Fruit fly (Drosophila melanogaster) whole organism, embryonic: Measurements from ENCODE around the gene CG14082.
A peak's percentile ranks its signal among the peaks of the same experiment; 100 is the strongest.

ENCODE experiments used
- Bgb ChIP-seq: fragments of 200-800 bp; sonication (Bioruptor generic); IDR thresholded peaks from 2 replicates; pipeline ENCODE4 v1.3.6; 2022; ENCODE audit warnings: missing biosample characterization, missing genetic modification characterization; ENCODE audit not compliant: partially characterized antibody
- CG13123 ChIP-seq: fragments of 200-800 bp; sonication (Bioruptor generic); optimal IDR thresholded peaks from 2 replicates; lab custom pipeline; 2016; ENCODE audit warnings: missing biosample characterization, missing genetic modification characterization
- CG14860 ChIP-seq: fragments of 200-800 bp; sonication (Bioruptor generic); IDR thresholded peaks from 3 replicates; pipeline ENCODE4 v1.3.6; 2022; ENCODE audit warnings: missing biosample characterization, missing genetic modification characterization; ENCODE audit not compliant: partially characterized antibody
- CG15601 ChIP-seq: fragments of 200-800 bp; sonication (Bioruptor generic); optimal IDR thresholded peaks from 3 replicates; lab custom pipeline; 2019; ENCODE audit warnings: missing biosample characterization, mild to moderate bottlenecking, missing genetic modification characterization, moderate library complexity
- CG16813 ChIP-seq: fragments of 200-800 bp; sonication (Bioruptor generic); IDR thresholded peaks from 3 replicates; pipeline ENCODE4 v1.3.6; 2022; ENCODE audit warnings: missing biosample characterization, missing genetic modification characterization; ENCODE audit not compliant: partially characterized antibody
- CG17829 ChIP-seq: fragments of 200-800 bp; optimal IDR thresholded peaks from 2 replicates; lab custom pipeline; 2019; ENCODE audit warnings: missing biosample characterization, mild to moderate bottlenecking, missing genetic modification characterization, moderate library complexity
- CG2199 ChIP-seq: fragments of 200-800 bp; sonication (Bioruptor generic); IDR thresholded peaks from 3 replicates; pipeline ENCODE4 v1.3.6; 2022; ENCODE audit warnings: missing biosample characterization, missing genetic modification characterization
- CG3163 ChIP-seq: fragments of 200-800 bp; sonication (Bioruptor generic); optimal IDR thresholded peaks from 3 replicates; lab custom pipeline; 2016; ENCODE audit warnings: missing biosample characterization, missing genetic modification characterization
- CG33213 ChIP-seq: fragments of 200-800 bp; sonication (Bioruptor generic); optimal IDR thresholded peaks from 3 replicates; lab custom pipeline; 2016; ENCODE audit warnings: missing biosample characterization, missing genetic modification characterization
- CG34422 ChIP-seq: fragments of 200-800 bp; sonication (Bioruptor generic); IDR thresholded peaks from 3 replicates; pipeline ENCODE4 v1.3.6; 2022; ENCODE audit warnings: missing biosample characterization, missing genetic modification characterization
- CG4282 ChIP-seq: fragments of 200-800 bp; sonication (Bioruptor generic); optimal IDR thresholded peaks from 2 replicates; lab custom pipeline; 2016; ENCODE audit warnings: missing biosample characterization, missing genetic modification characterization
- CG43689 ChIP-seq: fragments of 200-800 bp; sonication (Bioruptor generic); IDR thresholded peaks from 2 replicates; pipeline ENCODE4 v1.3.6; 2022; ENCODE audit warnings: missing biosample characterization, missing genetic modification characterization
- CG7271 ChIP-seq: fragments of 200-800 bp; sonication (Bioruptor generic); optimal IDR thresholded peaks from 2 replicates; lab custom pipeline; 2018; ENCODE audit warnings: missing biosample characterization, mild to moderate bottlenecking, missing genetic modification characterization, moderate library complexity
- CG7556 ChIP-seq: fragments of 200-800 bp; sonication (Bioruptor generic); optimal IDR thresholded peaks from 2 replicates; lab custom pipeline; 2017; ENCODE audit warnings: missing biosample characterization, mild to moderate bottlenecking, missing genetic modification characterization
- CoRest ChIP-seq: fragments of 200-800 bp; sonication (Bioruptor generic); optimal IDR thresholded peaks from 3 replicates; lab custom pipeline; 2018; ENCODE audit warnings: missing biosample characterization, mild to moderate bottlenecking, missing genetic modification characterization, moderate library complexity
- Dek ChIP-seq: fragments of 200-800 bp; sonication (Bioruptor generic); optimal IDR thresholded peaks from 3 replicates; lab custom pipeline; 2019; ENCODE audit warnings: missing biosample characterization, mild to moderate bottlenecking, missing genetic modification characterization, moderate library complexity
- E2f2 ChIP-seq: fragments of 200-800 bp; sonication (Bioruptor generic); IDR thresholded peaks from 2 replicates; pipeline ENCODE4 v1.3.6; 2022; ENCODE audit warnings: missing biosample characterization, missing genetic modification characterization
- Ets97D ChIP-seq: fragments of 200-800 bp; sonication (Bioruptor generic); optimal IDR thresholded peaks from 3 replicates; lab custom pipeline; 2016; ENCODE audit warnings: missing biosample characterization, missing genetic modification characterization
- Fer3 ChIP-seq: fragments of 200-800 bp; sonication (Bioruptor generic); optimal IDR thresholded peaks from 2 replicates; lab custom pipeline; 2018; ENCODE audit warnings: missing biosample characterization, mild to moderate bottlenecking, missing genetic modification characterization, moderate library complexity
- GATAe ChIP-seq: fragments of 200-800 bp; sonication (Bioruptor generic); conservative IDR thresholded peaks from 2 replicates; pipeline ENCODE4 v1.3.6; 2022; ENCODE audit warnings: missing biosample characterization, missing genetic modification characterization
- HmgZ ChIP-seq: fragments of 200-800 bp; sonication (Bioruptor generic); optimal IDR thresholded peaks from 2 replicates; lab custom pipeline; 2018; ENCODE audit warnings: missing biosample characterization, mild to moderate bottlenecking, missing genetic modification characterization
- Hmr ChIP-seq: fragments of 200-800 bp; sonication (Bioruptor generic); optimal IDR thresholded peaks from 3 replicates; lab custom pipeline; 2017; ENCODE audit warnings: mild to moderate bottlenecking, missing biosample characterization, missing genetic modification reagents, missing genetic modification characterization
- MESR4 ChIP-seq: fragments of 200-800 bp; sonication (Bioruptor generic); optimal IDR thresholded peaks from 2 replicates; lab custom pipeline; 2018; ENCODE audit warnings: missing biosample characterization, mild to moderate bottlenecking, missing genetic modification characterization, moderate library complexity
- Med ChIP-seq: fragments of 200-800 bp; sonication (Bioruptor generic); peaks from one replicate; lab custom pipeline; 2016; ENCODE audit warnings: missing biosample characterization, missing genetic modification characterization, mild to moderate bottlenecking, inconsistent platforms, moderate library complexity
- NFAT ChIP-seq: fragments of 200-800 bp; sonication (Bioruptor generic); IDR thresholded peaks from 2 replicates; pipeline ENCODE4 v1.3.6; 2022; ENCODE audit warnings: missing biosample characterization, missing genetic modification characterization
- Sry-δ ChIP-seq: fragments of 200-800 bp; sonication (Bioruptor generic); optimal IDR thresholded peaks from 2 replicates; lab custom pipeline; 2016; ENCODE audit warnings: missing biosample characterization, missing genetic modification characterization
- Ssrp ChIP-seq: fragments of 200-800 bp; sonication (Bioruptor generic); optimal IDR thresholded peaks from 2 replicates; lab custom pipeline; 2018; ENCODE audit warnings: missing biosample characterization, mild to moderate bottlenecking, missing genetic modification characterization, moderate library complexity
- amos ChIP-seq: fragments of 200-800 bp; sonication (Bioruptor generic); IDR thresholded peaks from 2 replicates; pipeline ENCODE4 v1.3.6; 2022; ENCODE audit warnings: missing biosample characterization, missing genetic modification characterization; ENCODE audit not compliant: partially characterized antibody
- chinmo ChIP-seq: fragments of 200-800 bp; sonication (Bioruptor generic); IDR thresholded peaks from 4 replicates; pipeline ENCODE4 v1.3.6; 2022; ENCODE audit warnings: missing biosample characterization, missing genetic modification characterization; ENCODE audit not compliant: partially characterized antibody
- croc ChIP-seq: fragments of 200-800 bp; sonication (Bioruptor generic); conservative IDR thresholded peaks from 3 replicates; pipeline ENCODE4 v1.3.6; 2022; ENCODE audit warnings: missing biosample characterization, missing genetic modification characterization
- crp ChIP-seq, 2 experiments: fragments of 200-800 bp; sonication (Bioruptor generic); optimal IDR thresholded peaks; 2 replicates in 1 of 2; 3 replicates in 1 of 2; lab custom pipeline; 2017; ENCODE audit warnings: missing biosample characterization in 2 of 2, missing genetic modification characterization in 2 of 2, mild to moderate bottlenecking in 1 of 2, moderate library complexity in 1 of 2
- cwo ChIP-seq: fragments of 200-800 bp; sonication (Bioruptor generic); optimal IDR thresholded peaks from 3 replicates; lab custom pipeline; 2017; ENCODE audit warnings: missing biosample characterization, missing genetic modification characterization, mild to moderate bottlenecking, moderate library complexity, missing genetic modification reagents
- disco-r ChIP-seq: fragments of 200-800 bp; sonication (Bioruptor generic); optimal IDR thresholded peaks from 2 replicates; lab custom pipeline; 2016; ENCODE audit warnings: missing biosample characterization, missing genetic modification characterization
- eve ChIP-seq, 2 experiments: fragments of >200 bp; optimal IDR thresholded peaks; 2 replicates each; lab custom pipeline; 2017; ENCODE audit warnings: missing biosample characterization in 2 of 2, missing genetic modification characterization in 2 of 2
- eyg ChIP-seq: fragments of 200-800 bp; sonication (Bioruptor generic); optimal IDR thresholded peaks from 3 replicates; lab custom pipeline; 2016; ENCODE audit warnings: missing biosample characterization, missing genetic modification characterization
- grau ChIP-seq: fragments of 200-800 bp; optimal IDR thresholded peaks from 3 replicates; lab custom pipeline; 2019; ENCODE audit warnings: missing biosample characterization, mild to moderate bottlenecking, missing genetic modification characterization, moderate library complexity
- hkb ChIP-seq, 2 experiments: fragments of 200-800 bp in 1 of 2; fragments of >200 bp in 1 of 2; sonication (Bioruptor generic) in 1 of 2; IDR thresholded peaks in 1 of 2; optimal IDR thresholded peaks in 1 of 2; 2 replicates each; pipeline versions ENCODE4 v1.3.6 to Lab custom; 2017 to 2022; ENCODE audit warnings: missing biosample characterization in 1 of 2, missing genetic modification characterization in 1 of 2
- knrl ChIP-seq: fragments of 200-800 bp; sonication (Bioruptor generic); IDR thresholded peaks from 3 replicates; pipeline ENCODE4 v1.3.6; 2022; ENCODE audit warnings: missing biosample characterization, missing genetic modification characterization; ENCODE audit not compliant: partially characterized antibody
- lola ChIP-seq, 3 experiments: fragments of >200 bp in 2 of 3; fragments of 200-800 bp in 1 of 3; sonication (Bioruptor generic) in 1 of 3; optimal IDR thresholded peaks; 2 replicates each; lab custom pipeline; 2017 to 2019; ENCODE audit warnings: missing biosample characterization in 3 of 3, missing genetic modification characterization in 3 of 3, mild to moderate bottlenecking in 1 of 3, moderate library complexity in 1 of 3
- nmo ChIP-seq: fragments of 200-800 bp; sonication (Bioruptor generic); optimal IDR thresholded peaks from 2 replicates; lab custom pipeline; 2018; ENCODE audit warnings: missing biosample characterization, mild to moderate bottlenecking, missing genetic modification characterization, moderate library complexity
- pan ChIP-seq, 4 experiments: fragments of >200 bp in 3 of 4; fragments of 200-800 bp in 1 of 4; sonication (Bioruptor generic) in 1 of 4; optimal IDR thresholded peaks in 3 of 4; IDR thresholded peaks in 1 of 4; 2 replicates each; pipeline versions ENCODE4 v1.3.6 to Lab custom; 2017 to 2022; ENCODE audit warnings: missing biosample characterization in 2 of 4, missing genetic modification characterization in 2 of 4, mixed read lengths in 1 of 4
- pzg ChIP-seq: fragments of 200-800 bp; sonication (Bioruptor generic); optimal IDR thresholded peaks from 3 replicates; lab custom pipeline; 2018; ENCODE audit warnings: missing biosample characterization, mild to moderate bottlenecking, missing genetic modification characterization, moderate library complexity
- sima ChIP-seq: fragments of 200-800 bp; sonication (Bioruptor generic); optimal IDR thresholded peaks from 2 replicates; lab custom pipeline; 2016; ENCODE audit warnings: missing biosample characterization, missing genetic modification characterization
- tll ChIP-seq, 2 experiments: fragments of 200-800 bp in 1 of 2; fragments of >200 bp in 1 of 2; sonication (Bioruptor generic) in 1 of 2; optimal IDR thresholded peaks; 2 replicates each; lab custom pipeline; 2017 to 2019; ENCODE audit warnings: missing biosample characterization in 2 of 2, missing genetic modification characterization in 2 of 2, mild to moderate bottlenecking in 1 of 2, moderate library complexity in 1 of 2
- zen ChIP-seq: fragments of 200-800 bp; sonication (Bioruptor generic); optimal IDR thresholded peaks from 3 replicates; lab custom pipeline; 2018; ENCODE audit warnings: missing biosample characterization, mild to moderate bottlenecking, missing genetic modification characterization, moderate library complexity

Gene CG14082

DNA sequence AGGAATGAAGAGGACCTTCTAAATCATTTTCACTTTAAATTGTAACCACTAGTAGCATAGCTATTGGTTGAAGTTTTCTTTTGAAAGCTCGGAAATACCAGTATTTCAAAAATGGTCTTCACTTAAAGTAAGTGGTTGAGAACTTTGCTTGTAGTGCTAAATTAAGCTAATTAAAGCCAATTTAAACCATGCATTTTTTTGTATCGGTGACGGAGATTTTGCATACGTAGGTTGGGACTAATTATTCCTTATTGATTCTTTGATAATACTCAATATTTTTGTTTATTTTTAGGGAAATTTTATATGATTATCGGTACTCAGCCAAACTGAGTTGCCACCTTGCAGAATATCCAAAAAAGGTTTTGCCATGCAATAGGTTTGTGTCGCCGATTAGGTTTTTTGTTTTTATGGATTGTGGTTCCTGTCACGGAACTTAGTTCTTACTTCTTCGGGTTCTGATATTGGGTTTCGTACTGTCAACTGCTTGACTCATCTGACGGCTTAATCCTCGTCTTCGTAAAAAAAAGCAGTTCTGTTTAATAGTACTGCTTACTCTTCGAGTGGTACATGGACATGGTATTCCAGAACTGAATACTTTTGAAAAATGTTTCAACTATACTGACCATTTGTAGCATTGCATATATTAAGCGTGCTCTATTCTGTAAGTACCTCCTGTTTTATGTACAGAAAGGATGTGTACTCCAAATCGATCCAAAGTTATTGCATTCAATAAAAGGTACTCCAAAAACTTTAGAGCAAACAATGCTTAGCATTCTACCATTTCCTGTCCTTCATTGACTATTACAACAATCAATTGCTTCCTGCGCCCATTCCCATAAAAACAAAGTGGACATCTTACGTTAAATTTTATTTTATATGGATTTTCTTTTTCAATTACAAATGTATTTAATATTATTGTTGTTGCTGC, 1.6 kb upstream of the CG14082 start (continued):
- TF ChIP-seq CG7556 (GFP tag; lab: Kevin White, UChicago): no peak
- TF ChIP-seq CG4282 (GFP tag; lab: Kevin White, UChicago): peak; percentile 18
- no peak for TF ChIP-seq NFAT
- TF ChIP-seq nmo (GFP tag; lab: Kevin White, UChicago): peak; percentile 44
- no peak for TF ChIP-seq eyg (GFP tag; lab: Kevin White, UChicago)
- 0 out of 3 replicates have a peak, but pooled peaks have one; percentile 24 for TF ChIP-seq CG16813 (GFP tag; lab: Robert Waterston, UW)
- peak; percentile 69 for TF ChIP-seq Ets97D (GFP tag; lab: Kevin White, UChicago)
- TF ChIP-seq CG17829 (tag; lab: Kevin White, UChicago): peak; percentile 39
- TF ChIP-seq Bgb (GFP tag; lab: Robert Waterston, UW): peak; percentile 37; the same call in 1 of the 2 replicates
- peak; percentile 87 for TF ChIP-seq hkb (optimal IDR thresholded peaks at IDR 0.05; lab: Kevin White, UChicago)
- TF ChIP-seq hkb (GFP tag; IDR thresholded peaks at IDR 0.05; lab: Robert Waterston, UW): no peak
- TF ChIP-seq disco-r (GFP tag; lab: Kevin White, UChicago): no peak
- no peak for TF ChIP-seq tll (GFP tag; optimal IDR thresholded peaks at IDR 0.05; lab: Kevin White, UChicago)
- TF ChIP-seq Dek: peak; percentile 35
- TF ChIP-seq zen (tag; lab: Kevin White, UChicago): no peak
- peak; percentile 33 for TF ChIP-seq CG3163 (GFP tag; lab: Kevin White, UChicago)
- peak; percentile 64 for TF ChIP-seq Hmr (GFP tag; lab: Kevin White, UChicago)
- peak; percentile 69 for TF ChIP-seq HmgZ
- TF ChIP-seq CG13123 (GFP tag; lab: Kevin White, UChicago): no peak
- TF ChIP-seq CG34422 (GFP tag; lab: Robert Waterston, UW): no peak
- TF ChIP-seq Sry-δ (GFP tag; lab: Kevin White, UChicago): peak; percentile 38
- peak in 1 of 2 experiments; percentile 34 for TF ChIP-seq eve (GFP tag; optimal IDR thresholded peaks at IDR 0.05; lab: Kevin White, UChicago)
- no peak for TF ChIP-seq CG7271 (tag; lab: Kevin White, UChicago)
- TF ChIP-seq Med: peak; percentile 74
- TF ChIP-seq CG43689 (GFP tag; lab: Robert Waterston, UW): no peak
- no peak for TF ChIP-seq GATAe (GFP tag; lab: Robert Waterston, UW)
- peak; percentile 52 for TF ChIP-seq CG33213
- peak; percentile 58; the same call in 2 of the 3 replicates for TF ChIP-seq knrl (GFP tag; lab: Robert Waterston, UW)
- TF ChIP-seq grau (tag; lab: Kevin White, UChicago): peak; percentile 24
- no peak for TF ChIP-seq crp (GFP tag; optimal IDR thresholded peaks at IDR 0.05; lab: Kevin White, UChicago)
- no peak for TF ChIP-seq MESR4 (GFP tag; lab: Kevin White, UChicago)
- TF ChIP-seq E2f2 (GFP tag; lab: Robert Waterston, UW): peak; percentile 54
- TF ChIP-seq cwo (GFP tag; lab: Kevin White, UChicago): no peak
- TF ChIP-seq Ssrp: peak; percentile 15
- peak; percentile 16 for TF ChIP-seq CG15601 (tag; lab: Kevin White, UChicago)
- TF ChIP-seq lola (GFP tag; optimal IDR thresholded peaks at IDR 0.05; lab: Kevin White, UChicago): no peak
- no peak for TF ChIP-seq sima (GFP tag; lab: Kevin White, UChicago)
- TF ChIP-seq CG14860: no peak
- TF ChIP-seq amos (GFP tag; lab: Robert Waterston, UW): peak; percentile 53
- peak; percentile 45 for TF ChIP-seq pzg (GFP tag; lab: Kevin White, UChicago)
- no peak for TF ChIP-seq Fer3 (tag; lab: Kevin White, UChicago)
- TF ChIP-seq chinmo (GFP tag; lab: Robert Waterston, UW): no peak
- TF ChIP-seq CG2199 (GFP tag; lab: Robert Waterston, UW): peak; percentile 96
- TF ChIP-seq CoRest (tag; lab: Kevin White, UChicago): peak; percentile 47
- TF ChIP-seq croc (GFP tag; lab: Robert Waterston, UW): no peak
- no peak for TF ChIP-seq pan (optimal IDR thresholded peaks at IDR 0.05; lab: Kevin White, UChicago)
- TF ChIP-seq pan (GFP tag; optimal IDR thresholded peaks at IDR 0.05 in 1 of 2, IDR thresholded peaks at IDR 0.05 in 1 of 2): no peak
